Worm (Caenorhabditis elegans): ENCODE results near the gene pacs-1.

- TF ChIP-seq jun-1 (tag; optimal IDR thresholded peaks at IDR 0.05) (no peak), C34B4.2 (tag; optimal IDR thresholded peaks at IDR 0.05) (no peak), nhr-76 (tag; optimal IDR thresholded peaks at IDR 0.05) (no peak), lin-13 (GFP tag; optimal IDR thresholded peaks at IDR 0.05) (no peak), fkh-10 (GFP tag; optimal IDR thresholded peaks at IDR 0.05) (no peak), egl-13 (tag; optimal IDR thresholded peaks at IDR 0.05) (no peak), nhr-19 (GFP tag; conservative IDR thresholded peaks at IDR 0.05) (no peak), mef-2 (tag; optimal IDR thresholded peaks at IDR 0.05) (no peak), lsy-2 (tag; optimal IDR thresholded peaks at IDR 0.05) (no peak), skn-1 (tag; optimal IDR thresholded peaks at IDR 0.05) (no peak), pqm-1 (tag; optimal IDR thresholded peaks at IDR 0.05) (no peak)
Measured at ce11 chrV:9168089-9168488, 49.0 kb downstream of the pacs-1 start, which contains the start of gene B0222.11.

Measured in whole organism, L1 larva.